Fruit fly (Drosophila melanogaster) whole organism, embryonic: Measurements from ENCODE around the gene Or65a.
A peak's percentile ranks its signal among the peaks of the same experiment; 100 is the strongest.

Source experiments
- Awh ChIP-seq: fragments of 200-800 bp; sonication (Bioruptor generic); IDR thresholded peaks from 2 replicates; pipeline ENCODE4, ENCODE4 v1.3.6; 2022; ENCODE audit warnings: missing biosample characterization, missing genetic modification characterization
- BtbVII ChIP-seq: fragments of 200-800 bp; sonication (Bioruptor generic); optimal IDR thresholded peaks from 3 replicates; lab custom pipeline; 2017; ENCODE audit warnings: missing biosample characterization, mild to moderate bottlenecking, missing genetic modification characterization
- CG12071 ChIP-seq: fragments of 200-800 bp; sonication (Bioruptor generic); optimal IDR thresholded peaks from 3 replicates; lab custom pipeline; 2018; ENCODE audit warnings: missing biosample characterization, mild to moderate bottlenecking, missing genetic modification characterization
- CG17829 ChIP-seq: fragments of 200-800 bp; optimal IDR thresholded peaks from 2 replicates; lab custom pipeline; 2019; ENCODE audit warnings: missing biosample characterization, mild to moderate bottlenecking, missing genetic modification characterization, moderate library complexity
- CG2199 ChIP-seq: fragments of 200-800 bp; sonication (Bioruptor generic); IDR thresholded peaks from 3 replicates; pipeline ENCODE4 v1.3.6; 2022; ENCODE audit warnings: missing biosample characterization, missing genetic modification characterization
- CG2678 ChIP-seq: fragments of 200-800 bp; sonication (Bioruptor generic); optimal IDR thresholded peaks from 3 replicates; lab custom pipeline; 2019; ENCODE audit warnings: missing biosample characterization, mild to moderate bottlenecking, missing genetic modification characterization, moderate library complexity
- CG2875 ChIP-seq: fragments of 200-800 bp; sonication (Bioruptor generic); optimal IDR thresholded peaks from 2 replicates; lab custom pipeline; 2017; ENCODE audit warnings: missing biosample characterization, mild to moderate bottlenecking, missing genetic modification characterization, missing genetic modification reagents
- CG32532 ChIP-seq: fragments of 200-800 bp; sonication (Bioruptor generic); IDR thresholded peaks from 2 replicates; pipeline ENCODE4 v1.3.6; 2022; ENCODE audit warnings: missing biosample characterization, missing genetic modification characterization
- CG32767 ChIP-seq: fragments of 200-800 bp; sonication (Bioruptor generic); IDR thresholded peaks from 2 replicates; pipeline ENCODE4 v1.3.6; 2022; ENCODE audit warnings: missing biosample characterization, missing genetic modification characterization
- CG33557 ChIP-seq: fragments of 200-800 bp; sonication (Bioruptor generic); optimal IDR thresholded peaks from 2 replicates; lab custom pipeline; 2019; ENCODE audit warnings: missing biosample characterization, mild to moderate bottlenecking, missing genetic modification characterization, moderate library complexity
- CG34224 ChIP-seq: fragments of 200-800 bp; sonication (Bioruptor generic); IDR thresholded peaks from 3 replicates; pipeline ENCODE4 v1.3.6; 2022; ENCODE audit warnings: missing biosample characterization, missing genetic modification characterization; ENCODE audit not compliant: partially characterized antibody
- CG42726 ChIP-seq: fragments of 200-800 bp; sonication (Bioruptor generic); IDR thresholded peaks from 2 replicates; pipeline ENCODE4 v1.3.6; 2022; ENCODE audit warnings: missing biosample characterization, missing genetic modification characterization; ENCODE audit not compliant: partially characterized antibody
- CG5180 ChIP-seq: fragments of 200-800 bp; sonication (Bioruptor generic); optimal IDR thresholded peaks from 3 replicates; lab custom pipeline; 2017; ENCODE audit warnings: missing biosample characterization, missing genetic modification characterization, mild to moderate bottlenecking, moderate library complexity, missing genetic modification reagents
- CG5953 ChIP-seq: fragments of 200-800 bp; sonication (Bioruptor generic); IDR thresholded peaks from 2 replicates; pipeline ENCODE4 v1.3.6; 2022; ENCODE audit warnings: missing biosample characterization, missing genetic modification characterization
- CG7745 ChIP-seq: fragments of 200-800 bp; sonication (Bioruptor generic); optimal IDR thresholded peaks from 2 replicates; lab custom pipeline; 2018; ENCODE audit warnings: missing biosample characterization, mild to moderate bottlenecking, missing genetic modification characterization, moderate library complexity
- CG8290 ChIP-seq, 3 experiments: fragments of 200-800 bp; sonication (Bioruptor generic); optimal IDR thresholded peaks; 2 replicates each; lab custom pipeline; 2016 to 2019; ENCODE audit warnings: missing biosample characterization in 3 of 3, missing genetic modification characterization in 3 of 3, mild to moderate bottlenecking in 2 of 3, moderate library complexity in 1 of 3
- CkIIα-i1 ChIP-seq: fragments of 200-800 bp; sonication (Bioruptor generic); IDR thresholded peaks from 2 replicates; pipeline ENCODE4 v1.3.6; 2022; ENCODE audit warnings: missing biosample characterization, missing genetic modification characterization
- Dip2 ChIP-seq: fragments of 200-800 bp; sonication (Bioruptor generic); IDR thresholded peaks from 2 replicates; pipeline ENCODE4 v1.3.6; 2022; ENCODE audit warnings: missing biosample characterization, missing genetic modification characterization
- Eip74EF ChIP-seq, 2 experiments: fragments of 200-800 bp in 1 of 2; fragments of >200 bp in 1 of 2; sonication (Bioruptor generic) in 1 of 2; optimal IDR thresholded peaks; 2 replicates each; lab custom pipeline; 2017 to 2019; ENCODE audit warnings: missing biosample characterization in 2 of 2, missing genetic modification characterization in 2 of 2, mild to moderate bottlenecking in 1 of 2, moderate library complexity in 1 of 2
- Hmr ChIP-seq: fragments of 200-800 bp; sonication (Bioruptor generic); optimal IDR thresholded peaks from 3 replicates; lab custom pipeline; 2017; ENCODE audit warnings: mild to moderate bottlenecking, missing biosample characterization, missing genetic modification reagents, missing genetic modification characterization
- MTF-1 ChIP-seq: fragments of 200-800 bp; sonication (Bioruptor generic); optimal IDR thresholded peaks from 2 replicates; lab custom pipeline; 2018; ENCODE audit warnings: missing biosample characterization, mild to moderate bottlenecking, missing genetic modification characterization, borderline replicate concordance
- Myb ChIP-seq: fragments of 200-800 bp; sonication (Bioruptor generic); optimal IDR thresholded peaks from 2 replicates; lab custom pipeline; 2016; ENCODE audit warnings: missing biosample characterization, missing genetic modification characterization
- NC2α ChIP-seq: fragments of 200-800 bp; sonication (Bioruptor generic); optimal IDR thresholded peaks from 2 replicates; lab custom pipeline; 2016; ENCODE audit warnings: missing biosample characterization, missing genetic modification characterization
- NK7.1 ChIP-seq: fragments of 200-800 bp; sonication (Bioruptor generic); optimal IDR thresholded peaks from 3 replicates; lab custom pipeline; 2016; ENCODE audit warnings: missing biosample characterization, missing genetic modification characterization
- Opbp ChIP-seq: fragments of 200-800 bp; sonication (Bioruptor generic); IDR thresholded peaks from 3 replicates; pipeline ENCODE4 v1.3.6; 2022; ENCODE audit warnings: missing biosample characterization, missing genetic modification characterization; ENCODE audit not compliant: partially characterized antibody
- Optix ChIP-seq: fragments of 200-800 bp; sonication (Bioruptor generic); IDR thresholded peaks from 3 replicates; pipeline ENCODE4 v1.3.6; 2022; ENCODE audit warnings: missing biosample characterization, missing genetic modification characterization
- YL-1 ChIP-seq: fragments of 200-800 bp; sonication (Bioruptor generic); optimal IDR thresholded peaks from 3 replicates; lab custom pipeline; 2017; ENCODE audit warnings: missing biosample characterization, mild to moderate bottlenecking, missing genetic modification characterization
- ato ChIP-seq: fragments of 200-800 bp; sonication (Bioruptor generic); IDR thresholded peaks from 2 replicates; pipeline ENCODE4 v1.3.6; 2022; ENCODE audit warnings: missing biosample characterization, missing genetic modification characterization; ENCODE audit not compliant: partially characterized antibody
- bbx ChIP-seq: fragments of 200-800 bp; sonication (Bioruptor generic); IDR thresholded peaks from 2 replicates; pipeline ENCODE4 v1.3.6; 2022; ENCODE audit warnings: missing biosample characterization, missing genetic modification characterization; ENCODE audit not compliant: partially characterized antibody
- chif ChIP-seq, 2 experiments: fragments of 200-800 bp; sonication (Bioruptor generic); optimal IDR thresholded peaks; 3 replicates each; lab custom pipeline; 2016; ENCODE audit warnings: missing biosample characterization in 2 of 2, missing genetic modification characterization in 2 of 2
- ci ChIP-seq: fragments of 200-800 bp; sonication (Bioruptor generic); IDR thresholded peaks from 3 replicates; pipeline ENCODE4 v1.3.6; 2022; ENCODE audit warnings: missing biosample characterization, missing genetic modification characterization
- dm ChIP-seq: fragments of 200-800 bp; sonication (Bioruptor generic); optimal IDR thresholded peaks from 3 replicates; lab custom pipeline; 2016; ENCODE audit warnings: missing biosample characterization, missing genetic modification characterization
- emc ChIP-seq: fragments of 200-800 bp; sonication (Bioruptor generic); optimal IDR thresholded peaks from 2 replicates; lab custom pipeline; 2016; ENCODE audit warnings: missing biosample characterization, missing genetic modification characterization
- gcm ChIP-seq: fragments of 200-800 bp; sonication (Bioruptor generic); optimal IDR thresholded peaks from 2 replicates; lab custom pipeline; 2019; ENCODE audit warnings: missing biosample characterization, mild to moderate bottlenecking, missing genetic modification characterization, moderate library complexity
- grau ChIP-seq: fragments of 200-800 bp; optimal IDR thresholded peaks from 3 replicates; lab custom pipeline; 2019; ENCODE audit warnings: missing biosample characterization, mild to moderate bottlenecking, missing genetic modification characterization, moderate library complexity
- h ChIP-seq: fragments of >200 bp; optimal IDR thresholded peaks from 2 replicates; lab custom pipeline; 2017
- hth ChIP-seq: fragments of >200 bp; optimal IDR thresholded peaks from 2 replicates; lab custom pipeline; 2017; ENCODE audit warnings: inconsistent platforms
- insv ChIP-seq, 2 experiments: fragments of 200-800 bp; sonication (Bioruptor generic); optimal IDR thresholded peaks; 3 replicates each; lab custom pipeline; 2016 to 2018; ENCODE audit warnings: missing biosample characterization in 2 of 2, missing genetic modification characterization in 2 of 2
- knrl ChIP-seq: fragments of 200-800 bp; sonication (Bioruptor generic); IDR thresholded peaks from 3 replicates; pipeline ENCODE4 v1.3.6; 2022; ENCODE audit warnings: missing biosample characterization, missing genetic modification characterization; ENCODE audit not compliant: partially characterized antibody
- lab ChIP-seq: fragments of 200-800 bp; sonication (Bioruptor generic); optimal IDR thresholded peaks from 3 replicates; lab custom pipeline; 2017; ENCODE audit warnings: missing biosample characterization, missing genetic modification characterization, mild to moderate bottlenecking, moderate library complexity, missing genetic modification reagents
- oc ChIP-seq: fragments of 200-800 bp; sonication (Bioruptor generic); optimal IDR thresholded peaks from 2 replicates; lab custom pipeline; 2018; ENCODE audit warnings: missing biosample characterization, mild to moderate bottlenecking, missing genetic modification characterization, moderate library complexity
- odd ChIP-seq: fragments of 200-800 bp; sonication (Bioruptor generic); optimal IDR thresholded peaks from 2 replicates; lab custom pipeline; 2017; ENCODE audit warnings: missing biosample characterization, mild to moderate bottlenecking, missing genetic modification characterization
- pfk ChIP-seq: fragments of 200-800 bp; sonication (Bioruptor generic); optimal IDR thresholded peaks from 2 replicates; lab custom pipeline; 2018; ENCODE audit warnings: missing biosample characterization, mild to moderate bottlenecking, missing genetic modification characterization, moderate library complexity
- scrt ChIP-seq: fragments of 200-800 bp; sonication (Bioruptor generic); optimal IDR thresholded peaks from 2 replicates; lab custom pipeline; 2018; ENCODE audit warnings: missing biosample characterization, mild to moderate bottlenecking, missing genetic modification characterization, moderate library complexity
- slp2 ChIP-seq: fragments of 200-800 bp; sonication (Bioruptor generic); optimal IDR thresholded peaks from 2 replicates; lab custom pipeline; 2016; ENCODE audit warnings: missing biosample characterization, missing genetic modification characterization
- so ChIP-seq: fragments of 200-800 bp; sonication (Bioruptor generic); IDR thresholded peaks from 3 replicates; pipeline ENCODE4 v1.3.6; 2022; ENCODE audit warnings: missing biosample characterization, missing genetic modification characterization
- tgo ChIP-seq: fragments of 200-800 bp; sonication (Bioruptor generic); IDR thresholded peaks from 3 replicates; pipeline ENCODE4 v1.3.6; 2022; ENCODE audit warnings: missing biosample characterization, missing genetic modification characterization
- tll ChIP-seq, 2 experiments: fragments of 200-800 bp in 1 of 2; fragments of >200 bp in 1 of 2; sonication (Bioruptor generic) in 1 of 2; optimal IDR thresholded peaks; 2 replicates each; lab custom pipeline; 2017 to 2019; ENCODE audit warnings: missing biosample characterization in 2 of 2, missing genetic modification characterization in 2 of 2, mild to moderate bottlenecking in 1 of 2, moderate library complexity in 1 of 2
- z ChIP-seq: fragments of 200-800 bp; sonication (Bioruptor generic); IDR thresholded peaks from 3 replicates; pipeline ENCODE4 v1.3.6; 2022; ENCODE audit warnings: missing biosample characterization, missing genetic modification characterization

The Or65a gene

DNA sequence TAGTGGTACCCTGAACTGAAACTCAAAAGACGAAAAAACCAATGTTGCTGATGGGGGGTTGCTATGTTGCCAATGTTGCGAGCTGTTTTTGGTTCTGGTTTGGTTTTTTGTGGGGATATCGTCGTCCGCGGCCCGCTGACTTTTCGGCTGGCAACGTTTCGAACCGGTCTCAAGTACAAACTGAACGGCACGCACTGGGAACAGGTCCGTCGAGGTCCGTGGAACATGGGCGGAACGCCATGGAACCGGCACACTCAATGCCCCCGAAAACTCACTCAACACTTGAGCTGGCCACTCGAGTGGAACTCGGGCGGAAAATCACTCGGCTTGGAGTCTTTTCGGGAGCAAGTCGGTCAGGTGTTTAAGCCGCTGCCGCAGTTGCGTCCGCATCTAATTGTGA, 31.8 kb downstream of the Or65a start, which contains the start of gene CG13300 (continued):
- TF ChIP-seq ato (GFP tag; lab: Robert Waterston, UW) (no peak), CG33557 (GFP tag; lab: Kevin White, UChicago) (peak; percentile 24), odd (GFP tag; lab: Kevin White, UChicago) (peak; percentile 21), CG32767 (GFP tag; lab: Robert Waterston, UW) (no peak), NC2α (GFP tag; lab: Kevin White, UChicago) (no peak), CG2678 (tag; lab: Kevin White, UChicago) (peak; percentile 17), Myb (GFP tag; lab: Kevin White, UChicago) (no peak), knrl (GFP tag; lab: Robert Waterston, UW) (0 out of 3 replicates have a peak, but pooled peaks have one; percentile 22), insv (GFP tag; optimal IDR thresholded peaks at IDR 0.05; lab: Kevin White, UChicago) (peak in 1 of 2 experiments; percentile 11), Dip2 (GFP tag; lab: Robert Waterston, UW) (no peak), hth (lab: Kevin White, UChicago) (no peak), oc (tag; lab: Kevin White, UChicago) (peak; percentile 5), CkIIα-i1 (GFP tag; lab: Robert Waterston, UW) (no peak), CG34224 (peak; percentile 63; the same call in 1 of the 3 replicates), Opbp (peak; percentile 74), gcm (GFP tag; lab: Kevin White, UChicago) (peak; percentile 20), emc (GFP tag; lab: Kevin White, UChicago) (no peak), Hmr (GFP tag; lab: Kevin White, UChicago) (peak; percentile 5), CG42726 (GFP tag; lab: Robert Waterston, UW) (peak; percentile 68; the same call in 1 of the 2 replicates), CG12071 (GFP tag; lab: Kevin White, UChicago) (peak; percentile 28), bbx (GFP tag; lab: Robert Waterston, UW) (peak; percentile 78), tll (GFP tag; optimal IDR thresholded peaks at IDR 0.05; lab: Kevin White, UChicago) (no peak), CG7745 (tag; lab: Kevin White, UChicago) (no peak), grau (tag; lab: Kevin White, UChicago) (peak; percentile 29), scrt (GFP tag; lab: Kevin White, UChicago) (peak; percentile 2), pfk (GFP tag; lab: Kevin White, UChicago) (peak; percentile 99), YL-1 (GFP tag; lab: Kevin White, UChicago) (no peak), MTF-1 (peak; percentile 47), Awh (GFP tag; lab: Robert Waterston, UW) (peak; percentile 27; the same call in 1 of the 2 replicates), dm (GFP tag; lab: Kevin White, UChicago) (no peak), so (GFP tag; lab: Robert Waterston, UW) (peak; percentile 10; the same call in 1 of the 3 replicates), ci (GFP tag; lab: Robert Waterston, UW) (peak; percentile 75; the same call in 2 of the 3 replicates), CG5953 (GFP tag; lab: Robert Waterston, UW) (peak; percentile 19; the same call in 1 of the 2 replicates), BtbVII (peak; percentile 31), CG17829 (tag; lab: Kevin White, UChicago) (peak; percentile 47), CG5180 (GFP tag; lab: Kevin White, UChicago) (peak; percentile 80), CG2199 (GFP tag; lab: Robert Waterston, UW) (0 out of 3 replicates have a peak, but pooled peaks have one; percentile 55), lab (GFP tag; lab: Kevin White, UChicago) (peak; percentile 42), tgo (no peak), slp2 (GFP tag; lab: Kevin White, UChicago) (no peak), NK7.1 (no peak), Optix (GFP tag; lab: Robert Waterston, UW) (no peak), chif (GFP tag; optimal IDR thresholded peaks at IDR 0.05; lab: Kevin White, UChicago) (peak in 1 of 2 experiments; percentile 11), z (peak; percentile 99), Eip74EF (GFP tag; optimal IDR thresholded peaks at IDR 0.05; lab: Kevin White, UChicago) (no peak), CG2875 (GFP tag; lab: Kevin White, UChicago) (no peak), h (lab: Kevin White, UChicago) (no peak), CG8290 (GFP tag; optimal IDR thresholded peaks at IDR 0.05; lab: Kevin White, UChicago) (no peak), CG8290 (tag; optimal IDR thresholded peaks at IDR 0.05; lab: Kevin White, UChicago) (peak in 1 of 2 experiments; percentile 65), CG32532 (no peak)
